Worm (Caenorhabditis elegans): ENCODE data around the gene fbxb-50.

- TF ChIP-seq nhr-12 (tag; optimal IDR thresholded peaks at IDR 0.05): no peak
- no peak for TF ChIP-seq mep-1 (tag; optimal IDR thresholded peaks at IDR 0.05)
- no peak for TF ChIP-seq nhr-237 (tag; optimal IDR thresholded peaks at IDR 0.05)
- TF ChIP-seq pha-4 (tag; optimal IDR thresholded peaks at IDR 0.05): no peak
- TF ChIP-seq unc-62 (GFP tag; optimal IDR thresholded peaks at IDR 0.05): no peak
- no peak for TF ChIP-seq unc-39 (tag; optimal IDR thresholded peaks at IDR 0.05)
- no peak for TF ChIP-seq elt-1 (tag; optimal IDR thresholded peaks at IDR 0.05; ENCODE audit: borderline replicate concordance, insufficient read depth)
- no peak for TF ChIP-seq mls-2 (tag; optimal IDR thresholded peaks at IDR 0.05)
- no peak for TF ChIP-seq lin-32 (GFP tag; optimal IDR thresholded peaks at IDR 0.05)
- TF ChIP-seq ztf-11 (tag; optimal IDR thresholded peaks at IDR 0.05): no peak
Measured at ce11 chrII:1545625-1546024, 10.6 kb upstream of the fbxb-50 start, which contains the start of gene K05F6.12.

Measured in whole organism, mixed stage, embryonic.